Worm (Caenorhabditis elegans) whole organism, L3 larva: ENCODE data around the gene Y9C9A.16.
"Not testable (repeated sequence)": the region's sequence is repeated elsewhere in the genome, so short reads cannot be mapped to it uniquely, and the experiment has no call there.

Experiments used
- R02D3.7 ChIP-seq: fragments of 150-350 bp; optimal IDR thresholded peaks from 2 replicates; lab custom pipeline; 2014; ENCODE audit warnings: missing biosample characterization, missing genetic modification characterization
- ZK546.5 ChIP-seq: sonication (generic microtip); optimal IDR thresholded peaks from 2 replicates; lab custom pipeline; 2017; ENCODE audit warnings: missing biosample characterization, missing genetic modification characterization
- aly-2 ChIP-seq: fragments of 150-350 bp; optimal IDR thresholded peaks from 2 replicates; lab custom pipeline; 2014; ENCODE audit warnings: missing biosample characterization, missing genetic modification characterization
- daf-12 ChIP-seq: fragments of 150-350 bp; optimal IDR thresholded peaks from 2 replicates; lab custom pipeline; 2014; ENCODE audit warnings: missing biosample characterization, missing genetic modification reagents, missing genetic modification characterization
- egl-27 ChIP-seq: sonication (generic microtip); optimal IDR thresholded peaks from 4 replicates; lab custom pipeline; 2017; ENCODE audit warnings: missing biosample characterization, missing genetic modification reagents, missing genetic modification characterization
- egl-5 ChIP-seq: fragments of 150-350 bp; optimal IDR thresholded peaks from 2 replicates; lab custom pipeline; 2017; ENCODE audit warnings: missing biosample characterization, missing genetic modification reagents, missing genetic modification characterization, inconsistent platforms
- elt-1 ChIP-seq: fragments of 150-350 bp; optimal IDR thresholded peaks from 2 replicates; lab custom pipeline; 2014; ENCODE audit warnings: missing biosample characterization, missing genetic modification characterization
- elt-3 ChIP-seq, 3 experiments: fragments of 150-350 bp in 1 of 3; sonication (generic microtip) in 2 of 3; optimal IDR thresholded peaks; 2 replicates in 2 of 3; 4 replicates in 1 of 3; lab custom pipeline; 2014 to 2017; ENCODE audit warnings: missing biosample characterization in 3 of 3, missing genetic modification characterization in 3 of 3
- fkh-10 ChIP-seq: sonication (generic microtip); optimal IDR thresholded peaks from 2 replicates; lab custom pipeline; 2017; ENCODE audit warnings: missing biosample characterization, missing genetic modification reagents, missing genetic modification characterization
- fos-1 ChIP-seq: fragments of 150-350 bp; optimal IDR thresholded peaks from 2 replicates; lab custom pipeline; 2014; ENCODE audit warnings: missing biosample characterization, missing genetic modification characterization
- hmg-11 ChIP-seq: sonication (generic microtip); optimal IDR thresholded peaks from 2 replicates; lab custom pipeline; 2016; ENCODE audit warnings: missing genetic modification characterization, missing compliant biosample characterization
- jun-1 ChIP-seq: fragments of 150-350 bp; optimal IDR thresholded peaks from 2 replicates; lab custom pipeline; 2014; ENCODE audit warnings: missing biosample characterization, missing genetic modification reagents, missing genetic modification characterization
- lin-39 ChIP-seq: fragments of 150-350 bp; optimal IDR thresholded peaks from 2 replicates; lab custom pipeline; 2018; ENCODE audit warnings: missing biosample characterization, missing genetic modification reagents, missing genetic modification characterization
- lsy-12 ChIP-seq: sonication (generic microtip); optimal IDR thresholded peaks from 2 replicates; lab custom pipeline; 2016; ENCODE audit warnings: mild to moderate bottlenecking, missing genetic modification characterization, missing compliant biosample characterization
- mdl-1 ChIP-seq: fragments of 150-350 bp; optimal IDR thresholded peaks from 2 replicates; lab custom pipeline; 2014; ENCODE audit warnings: missing biosample characterization, missing genetic modification characterization
- mml-1 ChIP-seq: fragments of 150-350 bp; sonication (generic microtip); optimal IDR thresholded peaks from 3 replicates; lab custom pipeline; 2014; ENCODE audit warnings: missing biosample characterization, missing genetic modification characterization
- nhr-12 ChIP-seq: fragments of 150-350 bp; optimal IDR thresholded peaks from 2 replicates; lab custom pipeline; 2014; ENCODE audit warnings: missing biosample characterization, missing genetic modification characterization
- nhr-23 ChIP-seq: fragments of 150-350 bp; optimal IDR thresholded peaks from 2 replicates; lab custom pipeline; 2014; ENCODE audit warnings: missing biosample characterization, missing genetic modification reagents, missing genetic modification characterization
- nhr-25 ChIP-seq: sonication (generic microtip); optimal IDR thresholded peaks from 2 replicates; lab custom pipeline; 2017; ENCODE audit warnings: missing biosample characterization, missing genetic modification characterization
- nhr-28 ChIP-seq: fragments of 150-350 bp; optimal IDR thresholded peaks from 2 replicates; lab custom pipeline; 2014; ENCODE audit warnings: missing biosample characterization, missing genetic modification characterization
- nhr-43 ChIP-seq: sonication (generic microtip); optimal IDR thresholded peaks from 2 replicates; lab custom pipeline; 2016; ENCODE audit warnings: mild to moderate bottlenecking, missing genetic modification characterization, missing compliant biosample characterization; ENCODE audit not compliant: poor library complexity, severe bottlenecking
- nhr-76 ChIP-seq: fragments of 150-350 bp; sonication (generic microtip); optimal IDR thresholded peaks from 5 replicates; lab custom pipeline; 2014; ENCODE audit warnings: missing biosample characterization, missing genetic modification characterization
- pqm-1 ChIP-seq: fragments of 150-350 bp; optimal IDR thresholded peaks from 2 replicates; lab custom pipeline; 2017; ENCODE audit warnings: missing biosample characterization, missing genetic modification characterization, inconsistent platforms
- sea-2 ChIP-seq: fragments of 150-350 bp; sonication (generic microtip); optimal IDR thresholded peaks from 4 replicates; lab custom pipeline; 2014; ENCODE audit warnings: missing biosample characterization, missing genetic modification reagents, missing genetic modification characterization
- skn-1 ChIP-seq: fragments of 150-350 bp; optimal IDR thresholded peaks from 2 replicates; lab custom pipeline; 2014; ENCODE audit warnings: missing biosample characterization, missing genetic modification characterization
- snpc-4 ChIP-seq: fragments of 150-350 bp; optimal IDR thresholded peaks from 2 replicates; lab custom pipeline; 2014; ENCODE audit warnings: missing biosample characterization, missing genetic modification characterization
- unc-39 ChIP-seq: sonication (generic microtip); optimal IDR thresholded peaks from 4 replicates; lab custom pipeline; 2017; ENCODE audit warnings: missing biosample characterization, missing genetic modification characterization
- unc-62 ChIP-seq: fragments of 150-350 bp; sonication (generic microtip); optimal IDR thresholded peaks from 4 replicates; lab custom pipeline; 2014; ENCODE audit warnings: missing biosample characterization, missing genetic modification reagents, missing genetic modification characterization

Gene Y9C9A.16

DNA sequence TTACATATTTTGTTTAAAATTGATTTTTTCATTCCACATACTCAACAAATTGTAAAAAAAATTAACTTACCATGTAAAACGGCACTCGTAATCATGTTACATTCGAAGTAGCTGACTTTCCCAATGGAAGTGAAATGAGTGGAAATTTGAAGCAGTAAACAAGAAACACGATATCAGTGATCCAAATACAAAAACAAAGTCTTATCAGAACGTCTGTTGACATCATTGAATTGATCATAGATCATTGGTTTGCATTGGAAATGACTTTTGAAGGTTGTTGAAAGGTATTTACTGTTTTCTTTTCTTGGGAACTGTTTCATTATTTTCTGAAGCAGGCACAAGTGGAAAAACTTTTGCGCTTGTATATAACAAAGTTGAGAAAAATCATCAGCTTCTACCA is at the start of gene Y9C9A.16:
Y9C9A.16 (minus strand) TSS at position 131 of the 400 bp plus-strand sequence.
- TF ChIP-seq lsy-12 (tag; lab: Kevin White, UChicago) (no peak), nhr-12 (tag; lab: Kevin White, UChicago) (no peak), skn-1 (tag; lab: Kevin White, UChicago) (no peak), snpc-4 (tag; lab: Kevin White, UChicago) (no peak), elt-1 (tag; lab: Kevin White, UChicago) (no peak), R02D3.7 (tag; lab: Kevin White, UChicago) (no peak), sea-2 (GFP tag; lab: Kevin White, UChicago) (no peak)

DNA sequence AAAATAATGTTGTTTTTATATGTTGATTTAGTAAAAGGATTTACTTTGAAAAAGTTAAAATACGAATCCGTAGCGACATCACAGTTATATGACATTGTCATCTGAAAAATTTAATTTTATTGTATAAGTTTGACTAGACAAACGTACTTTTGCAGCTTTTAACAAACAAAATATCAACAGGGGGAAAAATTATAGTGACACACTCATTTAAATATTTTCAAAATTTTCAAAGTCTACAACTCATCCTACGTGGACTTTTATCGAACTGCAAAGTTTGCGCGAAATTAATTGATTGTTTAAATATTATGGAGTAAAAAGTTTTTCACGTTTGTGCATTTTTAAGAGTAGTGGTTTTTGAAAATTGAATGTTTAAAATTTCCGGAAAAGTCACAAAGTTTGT is 49.7 kb upstream of the Y9C9A.16 start, which contains the start of gene C09B9.85:
C09B9.85 (minus strand) TSS at position 101 of the 400 bp plus-strand sequence.
- no peak for TF ChIP-seq jun-1 (tag; lab: Kevin White, UChicago)
- TF ChIP-seq egl-5: no peak
- no peak for TF ChIP-seq pqm-1
- TF ChIP-seq nhr-25 (tag; lab: Kevin White, UChicago): no peak
- no peak for TF ChIP-seq egl-27 (tag; lab: Kevin White, UChicago)

ce11 chrIV:5020533-5020932 is 44.6 kb upstream of the Y9C9A.16 start, which contains the start of gene T28H11.8:
T28H11.8 (minus strand) TSS chrIV:5020633.
- no peak for TF ChIP-seq mml-1 (tag; lab: Kevin White, UChicago)
- TF ChIP-seq nhr-76: no peak
- TF ChIP-seq nhr-25 (tag; lab: Kevin White, UChicago): no peak
- no peak for TF ChIP-seq snpc-4 (tag; lab: Kevin White, UChicago)
- no peak for TF ChIP-seq jun-1 (tag; lab: Kevin White, UChicago)
- no peak for TF ChIP-seq unc-62 (GFP tag; lab: Kevin White, UChicago)
- TF ChIP-seq nhr-23: no peak
- no peak for TF ChIP-seq nhr-43 (tag; lab: Kevin White, UChicago)
- TF ChIP-seq skn-1 (tag; lab: Kevin White, UChicago): no peak
- TF ChIP-seq nhr-28 (tag; lab: Kevin White, UChicago): no peak

DNA sequence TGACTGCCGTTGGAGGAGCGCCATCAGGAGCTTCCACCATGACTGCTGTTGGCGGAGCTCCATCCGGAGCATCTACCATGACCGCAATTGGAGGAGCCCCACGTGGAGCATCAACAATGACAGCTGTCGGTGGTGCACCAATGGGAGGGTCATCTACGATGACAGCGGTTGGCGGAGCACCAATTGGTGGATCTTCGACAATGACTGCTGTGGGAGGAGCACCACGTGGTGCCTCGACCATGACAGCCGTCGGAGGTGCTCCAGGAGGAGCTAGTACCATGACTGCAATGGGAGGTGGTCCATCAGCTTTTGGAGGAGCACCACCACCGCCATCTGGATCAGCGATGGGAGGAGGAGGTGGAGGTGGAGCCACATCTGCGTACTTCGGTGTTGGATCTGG is 41.1 kb upstream of the Y9C9A.16 start, which contains the start of gene T28H11.7:
T28H11.7 (minus strand) TSS at position 101 of the 400 bp plus-strand sequence.
- TF ChIP-seq sea-2 (GFP tag; lab: Kevin White, UChicago); unc-62 (GFP tag; lab: Kevin White, UChicago); mdl-1 (tag; lab: Kevin White, UChicago): not testable (repeated sequence)
- TF ChIP-seq, all 47 proteins: peak for 0; not testable (repeated sequence) for 47

- not testable (repeated sequence) for TF ChIP-seq fos-1, jun-1, nhr-12 (tag; lab: Kevin White, UChicago)
These were observed 40.5 kb upstream of the Y9C9A.16 start, which contains the start of gene ssq-4 for ce11 chrIV:5016461-5016860. ssq-4 (plus strand) TSS chrIV:5016479.

- TF ChIP-seq egl-27 (tag; lab: Kevin White, UChicago): no peak
- TF ChIP-seq nhr-25 (tag; lab: Kevin White, UChicago): no peak
- no peak for TF ChIP-seq aly-2 (tag; lab: Kevin White, UChicago)
- TF ChIP-seq pqm-1: no peak
- TF ChIP-seq mdl-1 (tag; lab: Kevin White, UChicago): no peak
- TF ChIP-seq ZK546.5 (tag; lab: Kevin White, UChicago): no peak
- no peak for TF ChIP-seq hmg-11
- no peak for TF ChIP-seq snpc-4 (tag; lab: Kevin White, UChicago)
- TF ChIP-seq nhr-76: no peak
- TF ChIP-seq daf-12 (tag; lab: Kevin White, UChicago): no peak
- TF ChIP-seq, all 47 proteins: peak for 0
These were observed 36.3 kb upstream of the Y9C9A.16 start, which contains the start of gene srm-1 for ce11 chrIV:5012241-5012640. srm-1 (plus strand) TSS chrIV:5012541.

- TF ChIP-seq lsy-12 (tag; lab: Kevin White, UChicago) (no peak), nhr-43 (tag; lab: Kevin White, UChicago) (no peak), unc-62 (GFP tag; lab: Kevin White, UChicago) (no peak)
- TF ChIP-seq, all 47 proteins: peak for 0
These were observed 32.5 kb upstream of the Y9C9A.16 start, which contains the start of gene srm-2 for ce11 chrIV:5008378-5008777. srm-2 (plus strand) TSS chrIV:5008678.

ce11 chrIV:5005154-5005553 is 29.2 kb upstream of the Y9C9A.16 start:
- TF ChIP-seq unc-62 (GFP tag; lab: Kevin White, UChicago) (no peak), elt-3 (tag; optimal IDR thresholded peaks at IDR 0.05; lab: Kevin White, UChicago) (no peak), unc-39 (no peak), fkh-10 (GFP tag; lab: Kevin White, UChicago) (no peak), egl-5 (no peak), lin-39 (no peak)
